Worm (Caenorhabditis elegans) whole organism, late embryonic: ENCODE data around the gene sna-1.

ENCODE experiments used
- K02D7.2 ChIP-seq: sonication (generic microtip); optimal IDR thresholded peaks from 2 replicates; lab custom pipeline; 2017; ENCODE audit warnings: mild to moderate bottlenecking, missing genetic modification characterization, missing compliant biosample characterization
- Y22D7AL.16 ChIP-seq: sonication (generic microtip); optimal IDR thresholded peaks from 2 replicates; lab custom pipeline; 2016; ENCODE audit warnings: missing genetic modification characterization, missing compliant biosample characterization
- ama-1 ChIP-seq: fragments of 150-350 bp; optimal IDR thresholded peaks from 2 replicates; lab custom pipeline; 2014
- ceh-48 ChIP-seq: sonication (generic microtip); optimal IDR thresholded peaks from 2 replicates; lab custom pipeline; 2016; ENCODE audit warnings: missing genetic modification characterization, inconsistent platforms, missing compliant biosample characterization
- ceh-6 ChIP-seq: fragments of 200-800 bp; sonication (Bioruptor generic); optimal IDR thresholded peaks from 2 replicates; lab custom pipeline; 2018; ENCODE audit warnings: mild to moderate bottlenecking, missing genetic modification characterization, missing compliant biosample characterization
- fkh-10 ChIP-seq: fragments of 150-350 bp; optimal IDR thresholded peaks from 2 replicates; lab custom pipeline; 2014; ENCODE audit warnings: missing biosample characterization, missing genetic modification reagents, missing genetic modification characterization
- lin-11 ChIP-seq: fragments of 200-800 bp; sonication (Bioruptor generic); optimal IDR thresholded peaks from 2 replicates; lab custom pipeline; 2018; ENCODE audit warnings: mild to moderate bottlenecking, missing genetic modification characterization, missing compliant biosample characterization
- odd-2 ChIP-seq: sonication (generic microtip); optimal IDR thresholded peaks from 2 replicates; lab custom pipeline; 2017; ENCODE audit warnings: antibody characterized with exemption, mild to moderate bottlenecking, missing genetic modification characterization, missing compliant biosample characterization
- rnt-1 ChIP-seq: sonication (generic microtip); optimal IDR thresholded peaks from 2 replicates; lab custom pipeline; 2016; ENCODE audit warnings: missing genetic modification characterization, missing compliant biosample characterization
- sox-2 ChIP-seq: fragments of 200-800 bp; sonication (Bioruptor generic); IDR thresholded peaks from 2 replicates; pipeline ENCODE4 v1.3.6; 2022; ENCODE audit warnings: missing genetic modification reagents, missing genetic modification characterization, missing compliant biosample characterization
- ztf-16 ChIP-seq: sonication (generic microtip); optimal IDR thresholded peaks from 2 replicates; lab custom pipeline; 2017; ENCODE audit warnings: missing genetic modification characterization, missing compliant biosample characterization

DNA sequence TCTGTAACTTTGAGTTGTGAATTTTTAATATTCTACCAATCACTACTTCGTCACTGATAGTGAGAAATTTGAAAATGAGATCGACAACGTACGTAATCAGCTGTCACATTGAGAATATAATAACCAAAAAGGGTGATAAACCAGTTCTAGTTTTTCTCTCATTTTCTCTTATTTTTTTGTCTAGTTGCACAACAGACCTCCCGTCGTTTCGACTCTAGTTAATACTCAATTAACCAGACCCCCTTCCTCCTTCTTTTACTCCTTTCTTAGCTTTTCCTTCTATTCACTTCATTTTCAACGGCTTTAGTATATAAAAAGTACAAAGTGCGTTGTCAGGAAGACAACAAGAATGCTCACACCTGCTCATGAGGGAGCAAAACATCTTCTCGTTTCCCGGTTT lies 16.7 kb upstream of the sna-1 start, which contains the start of gene ZC487.1:
- TF ChIP-seq sox-2 (no peak), lin-11 (no peak), K02D7.2 (tag; lab: Kevin White, UChicago) (no peak), ceh-48 (tag; lab: Kevin White, UChicago) (no peak), fkh-10 (GFP tag; lab: Kevin White, UChicago) (no peak), rnt-1 (tag; lab: Kevin White, UChicago) (no peak), ceh-6 (no peak), ama-1 (no peak), odd-2 (tag; lab: Kevin White, UChicago) (no peak), ztf-16 (no peak), Y22D7AL.16 (tag; lab: Kevin White, UChicago) (no peak)
